Worm (Caenorhabditis elegans) whole organism, L1 larva: ENCODE results near the gene vha-20.

ENCODE experiments used
- ceh-63 ChIP-seq: fragments of 200-800 bp; sonication (Bioruptor generic); optimal IDR thresholded peaks from 2 replicates; lab custom pipeline; 2018; ENCODE audit warnings: mild to moderate bottlenecking, missing genetic modification characterization, missing compliant biosample characterization
- efl-1 ChIP-seq, 4 experiments: fragments of 150-350 bp; optimal IDR thresholded peaks in 3 of 4; peaks in 1 of 4; 1 replicate in 1 of 4; 2 replicates in 3 of 4; lab custom pipeline; 2014; ENCODE audit warnings: missing biosample characterization in 2 of 4, missing genetic modification characterization in 2 of 4, missing genetic modification reagents in 2 of 4
- lin-15B ChIP-seq: fragments of 150-350 bp; sonication (generic microtip); optimal IDR thresholded peaks from 3 replicates; lab custom pipeline; 2014; ENCODE audit warnings: missing biosample characterization, missing genetic modification characterization
- mef-2 ChIP-seq: fragments of 150-350 bp; optimal IDR thresholded peaks from 2 replicates; lab custom pipeline; 2014; ENCODE audit warnings: missing biosample characterization, missing genetic modification characterization
- pqm-1 ChIP-seq: sonication (generic microtip); optimal IDR thresholded peaks from 3 replicates; lab custom pipeline; 2017; ENCODE audit warnings: missing biosample characterization, missing genetic modification characterization
- sox-4 ChIP-seq: sonication (generic microtip); optimal IDR thresholded peaks from 2 replicates; lab custom pipeline; 2016; ENCODE audit warnings: missing genetic modification characterization, missing compliant biosample characterization
- unc-130 ChIP-seq: fragments of 150-350 bp; optimal IDR thresholded peaks from 2 replicates; lab custom pipeline; 2017; ENCODE audit warnings: missing biosample characterization, missing genetic modification characterization, inconsistent platforms
- ztf-4 ChIP-seq: fragments of 150-350 bp; optimal IDR thresholded peaks from 2 replicates; lab custom pipeline; 2014; ENCODE audit warnings: missing biosample characterization, missing genetic modification characterization

DNA sequence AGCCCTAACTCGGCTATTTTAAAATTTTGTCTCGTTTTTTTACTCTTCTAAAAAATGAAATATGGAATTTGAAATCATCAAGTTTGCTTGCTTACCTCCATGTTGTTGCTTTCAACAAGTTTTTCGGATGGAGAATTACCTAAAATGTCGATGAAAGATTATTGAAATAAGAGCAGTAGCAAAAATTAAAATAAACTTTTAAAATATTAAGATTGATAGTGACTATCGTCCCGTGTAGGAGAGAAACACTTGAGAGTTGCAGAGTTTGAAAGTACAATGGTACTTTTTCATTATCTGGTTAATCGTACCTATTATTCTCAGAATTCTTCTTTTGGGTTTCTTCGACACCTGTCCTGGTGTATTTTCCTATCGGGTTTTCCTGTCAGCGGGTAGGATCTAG is 7.4 kb downstream of the vha-20 start, which contains the start of gene ceh-90:
- TF ChIP-seq efl-1 (optimal IDR thresholded peaks at IDR 0.05; lab: Kevin White, UChicago) (no peak), efl-1 (GFP tag; optimal IDR thresholded peaks at IDR 0.05 in 1 of 2; lab: Kevin White, UChicago) (no peak), lin-15B (no peak), ceh-63 (GFP tag; lab: Kevin White, UChicago) (no peak), sox-4 (tag; lab: Kevin White, UChicago) (no peak), mef-2 (no peak), ztf-4 (tag; lab: Kevin White, UChicago) (no peak), unc-130 (tag; lab: Kevin White, UChicago) (no peak), pqm-1 (tag; lab: Kevin White, UChicago) (no peak)
